Worm (Caenorhabditis elegans): Measurements from ENCODE around the gene fbxc-18.
"Not testable (repeated sequence)": the region's sequence is repeated elsewhere in the genome, so short reads cannot be mapped to it uniquely, and the experiment has no call there.

Gene fbxc-18

DNA sequence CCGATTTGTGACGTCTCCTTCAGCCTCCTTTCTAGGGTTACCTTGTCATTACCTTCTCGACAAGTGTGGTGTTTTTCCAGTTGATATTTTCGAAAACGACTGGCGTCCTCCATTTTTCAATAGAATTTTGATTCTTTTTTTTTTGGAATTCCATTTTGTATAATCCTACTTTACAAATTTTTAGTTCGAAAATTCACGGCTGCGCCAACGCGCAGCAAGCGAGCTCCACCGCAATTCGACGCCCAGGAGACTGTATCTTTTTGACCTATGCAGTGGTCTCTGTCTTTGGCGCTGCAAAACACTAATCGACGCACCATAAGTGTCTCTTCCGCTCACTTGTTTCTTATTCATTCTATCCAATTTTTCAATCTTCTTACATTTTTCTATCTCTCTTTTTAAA lies 24.4 kb upstream of the fbxc-18 start, which contains the start of gene fbxc-42:
Gene fbxc-42 (plus strand): TSS at position 301 of the 400 bp plus-strand sequence.
- TF ChIP-seq blmp-1 (tag; optimal IDR thresholded peaks at IDR 0.05) (no peak), ztf-11 (tag; optimal IDR thresholded peaks at IDR 0.05) (no peak), nhr-237 (tag; optimal IDR thresholded peaks at IDR 0.05) (no peak), zip-4 (GFP tag; optimal IDR thresholded peaks at IDR 0.05) (no peak), vab-15 (tag; optimal IDR thresholded peaks at IDR 0.05) (no peak), lsy-2 (tag; optimal IDR thresholded peaks at IDR 0.05) (no peak), dsc-1 (tag; optimal IDR thresholded peaks at IDR 0.05) (no peak), fkh-8 (tag; optimal IDR thresholded peaks at IDR 0.05) (no peak), nhr-90 (tag; optimal IDR thresholded peaks at IDR 0.05; ENCODE audit: poor library complexity) (no peak), C16A3.4 (tag; optimal IDR thresholded peaks at IDR 0.05) (no peak), ceh-90 (tag; optimal IDR thresholded peaks at IDR 0.05) (no peak), pax-3 (tag; optimal IDR thresholded peaks at IDR 0.05) (no peak), mab-9 (GFP tag; IDR thresholded peaks at IDR 0.05) (no peak), ceh-63 (GFP tag; optimal IDR thresholded peaks at IDR 0.05) (no peak), efl-3 (GFP tag; optimal IDR thresholded peaks at IDR 0.05) (no peak), fkh-4 (tag; optimal IDR thresholded peaks at IDR 0.05; ENCODE audit: borderline replicate concordance) (no peak), F16B12.6 (tag; optimal IDR thresholded peaks at IDR 0.05) (no peak), aha-1 (tag; optimal IDR thresholded peaks at IDR 0.05) (no peak), xbp-1 (tag; optimal IDR thresholded peaks at IDR 0.05) (no peak), nhr-11 (tag; optimal IDR thresholded peaks at IDR 0.05) (no peak)

DNA sequence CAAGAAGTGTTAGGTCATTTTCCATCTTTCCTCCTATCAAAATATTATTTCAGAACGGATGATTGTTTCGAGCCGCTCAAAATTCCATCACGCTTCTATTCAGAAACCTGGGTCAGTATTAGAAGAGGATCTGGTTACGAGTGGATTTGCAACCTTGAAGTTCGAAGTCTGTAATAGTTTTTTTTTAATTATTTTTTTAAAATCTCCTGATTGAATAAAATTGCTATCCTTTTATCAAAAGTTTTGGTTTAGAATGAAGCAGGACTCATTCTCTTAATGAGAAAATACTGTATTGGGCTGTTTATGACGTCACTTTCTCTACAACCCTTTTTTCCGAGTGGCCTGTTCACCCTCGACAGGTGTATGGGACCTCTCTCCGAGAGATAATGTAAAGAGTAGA lies 21.6 kb upstream of the fbxc-18 start, which contains the start of gene fbxc-39:
Gene fbxc-39 (plus strand): TSS at position 301 of the 400 bp plus-strand sequence.
- TF ChIP-seq nhr-84 (tag; optimal IDR thresholded peaks at IDR 0.05) (no peak), ceh-63 (GFP tag; optimal IDR thresholded peaks at IDR 0.05) (no peak), unc-98 (GFP tag; IDR thresholded peaks at IDR 0.05) (no peak), snu-23 (GFP tag; optimal IDR thresholded peaks at IDR 0.05) (no peak), rnt-1 (tag; optimal IDR thresholded peaks at IDR 0.05) (no peak), ceh-90 (tag; optimal IDR thresholded peaks at IDR 0.05) (no peak), jun-1 (tag; optimal IDR thresholded peaks at IDR 0.05) (no peak), zag-1 (tag; optimal IDR thresholded peaks at IDR 0.05) (no peak)

- TF ChIP-seq sup-37 (GFP tag; optimal IDR thresholded peaks at IDR 0.05); sox-4 (tag; optimal IDR thresholded peaks at IDR 0.05); hpl-2 (GFP tag; optimal IDR thresholded peaks at IDR 0.05): not testable (repeated sequence)
Observed at ce11 chrII:985703-986102, 18.8 kb upstream of the fbxc-18 start, which contains the start of gene fbxc-40. Gene fbxc-40, plus strand, starts transcription at chrII:986003.

DNA sequence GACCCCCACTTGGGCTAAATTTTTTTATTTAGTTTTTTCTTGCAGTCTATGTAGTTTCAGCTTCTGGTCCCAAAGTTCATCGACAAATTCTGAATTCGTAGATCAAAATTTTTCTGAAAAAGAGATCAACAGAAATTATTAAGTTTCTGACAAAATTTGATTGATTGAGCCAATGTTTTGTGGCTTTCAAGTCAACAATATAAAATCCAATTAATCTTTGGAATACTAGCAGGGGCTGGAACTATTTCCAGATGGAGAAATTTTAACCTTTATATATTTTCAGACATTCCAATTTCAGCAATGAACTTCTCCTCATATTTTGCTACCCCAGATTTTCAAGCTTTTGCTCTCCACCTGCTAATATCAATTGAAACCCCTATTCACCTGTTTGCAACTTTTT lies 16.0 kb upstream of the fbxc-18 start, which contains the start of gene srh-274:
Gene srh-274 (plus strand): TSS at position 301 of the 400 bp plus-strand sequence.
- no peak for TF ChIP-seq ztf-11 (tag; optimal IDR thresholded peaks at IDR 0.05)
- TF ChIP-seq mef-2 (tag; optimal IDR thresholded peaks at IDR 0.05): no peak
- TF ChIP-seq fkh-8 (tag; optimal IDR thresholded peaks at IDR 0.05): no peak
- TF ChIP-seq nhr-28 (tag; optimal IDR thresholded peaks at IDR 0.05): no peak
- no peak for TF ChIP-seq ceh-82 (tag; optimal IDR thresholded peaks at IDR 0.05)
- no peak for TF ChIP-seq sox-4 (tag; optimal IDR thresholded peaks at IDR 0.05)
- no peak for TF ChIP-seq lin-13 (GFP tag; optimal IDR thresholded peaks at IDR 0.05)
- no peak for TF ChIP-seq ceh-8 (GFP tag; optimal IDR thresholded peaks at IDR 0.05)
- no peak for TF ChIP-seq nhr-85 (tag)
- no peak for TF ChIP-seq zag-1 (tag; optimal IDR thresholded peaks at IDR 0.05)
- no peak for TF ChIP-seq efl-3 (GFP tag; optimal IDR thresholded peaks at IDR 0.05)
- no peak for TF ChIP-seq isw-1 (GFP tag; IDR thresholded peaks at IDR 0.05)
- no peak for TF ChIP-seq C04F5.9 (tag; optimal IDR thresholded peaks at IDR 0.05)
